Fruit fly (Drosophila melanogaster) whole organism, embryonic: ENCODE data around the gene CG4338.

Source experiments
- Atf6 ChIP-seq: fragments of 200-800 bp; sonication (Bioruptor generic); IDR thresholded peaks from 2 replicates; pipeline ENCODE4 v1.3.6; 2022; ENCODE audit warnings: missing biosample characterization, missing genetic modification characterization
- Awh ChIP-seq: fragments of 200-800 bp; sonication (Bioruptor generic); IDR thresholded peaks from 2 replicates; pipeline ENCODE4, ENCODE4 v1.3.6; 2022; ENCODE audit warnings: missing biosample characterization, missing genetic modification characterization
- Bgb ChIP-seq: fragments of 200-800 bp; sonication (Bioruptor generic); IDR thresholded peaks from 2 replicates; pipeline ENCODE4 v1.3.6; 2022; ENCODE audit warnings: missing biosample characterization, missing genetic modification characterization; ENCODE audit not compliant: partially characterized antibody
- CG10462 ChIP-seq: fragments of 200-800 bp; sonication (Bioruptor generic); optimal IDR thresholded peaks from 2 replicates; lab custom pipeline; 2016; ENCODE audit warnings: missing biosample characterization, missing genetic modification characterization
- CG10565 ChIP-seq: fragments of 200-800 bp; sonication (Bioruptor generic); optimal IDR thresholded peaks from 3 replicates; lab custom pipeline; 2016; ENCODE audit warnings: missing biosample characterization, mild to moderate bottlenecking, missing genetic modification characterization
- CG11093 ChIP-seq: fragments of 200-800 bp; sonication (Bioruptor generic); IDR thresholded peaks from 3 replicates; pipeline ENCODE4 v1.3.6; 2022; ENCODE audit warnings: missing biosample characterization, missing genetic modification characterization
- CG13775 ChIP-seq: fragments of 200-800 bp; sonication (Bioruptor generic); optimal IDR thresholded peaks from 3 replicates; lab custom pipeline; 2017; ENCODE audit warnings: missing biosample characterization, mild to moderate bottlenecking, missing genetic modification characterization
- CG14014 ChIP-seq: fragments of 200-800 bp; sonication (Bioruptor generic); IDR thresholded peaks from 2 replicates; pipeline ENCODE4 v1.3.6; 2022; ENCODE audit warnings: missing biosample characterization, missing genetic modification characterization
- CG14667 ChIP-seq: fragments of 200-800 bp; sonication (Bioruptor generic); IDR thresholded peaks from 2 replicates; pipeline ENCODE4 v1.3.6; 2022; ENCODE audit warnings: missing biosample characterization, missing genetic modification characterization
- CG15601 ChIP-seq: fragments of 200-800 bp; sonication (Bioruptor generic); optimal IDR thresholded peaks from 3 replicates; lab custom pipeline; 2019; ENCODE audit warnings: missing biosample characterization, mild to moderate bottlenecking, missing genetic modification characterization, moderate library complexity
- CG16779 ChIP-seq: fragments of 200-800 bp; sonication (Bioruptor generic); IDR thresholded peaks from 2 replicates; pipeline ENCODE4 v1.3.6; 2022; ENCODE audit warnings: missing biosample characterization, missing genetic modification characterization
- CG17186 ChIP-seq: fragments of 200-800 bp; sonication (Bioruptor generic); optimal IDR thresholded peaks from 3 replicates; lab custom pipeline; 2017; ENCODE audit warnings: missing biosample characterization, missing genetic modification reagents, missing genetic modification characterization
- CG17612 ChIP-seq: fragments of 200-800 bp; sonication (Bioruptor generic); IDR thresholded peaks from 2 replicates; pipeline ENCODE4 v1.3.6; 2022; ENCODE audit warnings: missing biosample characterization, missing genetic modification characterization
- CG18262 ChIP-seq: fragments of 200-800 bp; optimal IDR thresholded peaks from 3 replicates; lab custom pipeline; 2019; ENCODE audit warnings: missing biosample characterization, mild to moderate bottlenecking, missing genetic modification characterization, moderate library complexity
- CG18476 ChIP-seq: fragments of 200-800 bp; sonication (Bioruptor generic); optimal IDR thresholded peaks from 2 replicates; lab custom pipeline; 2016; ENCODE audit warnings: missing biosample characterization, mild to moderate bottlenecking, missing genetic modification characterization
- CG31388 ChIP-seq: fragments of 200-800 bp; sonication (Bioruptor generic); optimal IDR thresholded peaks from 2 replicates; lab custom pipeline; 2016; ENCODE audit warnings: missing biosample characterization, missing genetic modification characterization
- CG42726 ChIP-seq: fragments of 200-800 bp; sonication (Bioruptor generic); IDR thresholded peaks from 2 replicates; pipeline ENCODE4 v1.3.6; 2022; ENCODE audit warnings: missing biosample characterization, missing genetic modification characterization; ENCODE audit not compliant: partially characterized antibody
- CG6683 ChIP-seq: fragments of 200-800 bp; sonication (Bioruptor generic); optimal IDR thresholded peaks from 2 replicates; lab custom pipeline; 2017; ENCODE audit warnings: missing biosample characterization, mild to moderate bottlenecking, missing genetic modification characterization, missing genetic modification reagents
- CG7357 ChIP-seq: fragments of 200-800 bp; sonication (Bioruptor generic); IDR thresholded peaks from 3 replicates; pipeline ENCODE4 v1.3.6; 2022; ENCODE audit warnings: missing biosample characterization, missing genetic modification characterization
- CG7372 ChIP-seq: fragments of 200-800 bp; sonication (Bioruptor generic); IDR thresholded peaks from 2 replicates; pipeline ENCODE4 v1.3.6; 2022; ENCODE audit warnings: missing biosample characterization, missing genetic modification characterization
- CG7928 ChIP-seq: fragments of 200-800 bp; sonication (Bioruptor generic); optimal IDR thresholded peaks from 2 replicates; lab custom pipeline; 2017; ENCODE audit warnings: missing biosample characterization, mild to moderate bottlenecking, missing genetic modification characterization
- CG7987 ChIP-seq: fragments of 200-800 bp; sonication (Bioruptor generic); optimal IDR thresholded peaks from 2 replicates; lab custom pipeline; 2018; ENCODE audit warnings: missing biosample characterization, mild to moderate bottlenecking, missing genetic modification characterization, moderate library complexity
- Camta ChIP-seq: fragments of 200-800 bp; sonication (Bioruptor generic); optimal IDR thresholded peaks from 2 replicates; lab custom pipeline; 2016; ENCODE audit warnings: missing biosample characterization, missing genetic modification characterization
- CkIIα-i1 ChIP-seq: fragments of 200-800 bp; sonication (Bioruptor generic); IDR thresholded peaks from 2 replicates; pipeline ENCODE4 v1.3.6; 2022; ENCODE audit warnings: missing biosample characterization, missing genetic modification characterization
- Doc3 ChIP-seq: fragments of 200-800 bp; sonication (Bioruptor generic); IDR thresholded peaks from 3 replicates; pipeline ENCODE4 v1.3.6; 2022; ENCODE audit warnings: missing biosample characterization, missing genetic modification characterization; ENCODE audit not compliant: partially characterized antibody
- E2f2 ChIP-seq: fragments of 200-800 bp; sonication (Bioruptor generic); IDR thresholded peaks from 2 replicates; pipeline ENCODE4 v1.3.6; 2022; ENCODE audit warnings: missing biosample characterization, missing genetic modification characterization
- ERR ChIP-seq: fragments of 200-800 bp; sonication (Bioruptor generic); optimal IDR thresholded peaks from 2 replicates; lab custom pipeline; 2016; ENCODE audit warnings: missing biosample characterization, missing genetic modification characterization
- HLH54F ChIP-seq: fragments of 200-800 bp; sonication (Bioruptor generic); optimal IDR thresholded peaks from 3 replicates; lab custom pipeline; 2016; ENCODE audit warnings: missing biosample characterization, missing genetic modification characterization
- HmgZ ChIP-seq: fragments of 200-800 bp; sonication (Bioruptor generic); optimal IDR thresholded peaks from 2 replicates; lab custom pipeline; 2018; ENCODE audit warnings: missing biosample characterization, mild to moderate bottlenecking, missing genetic modification characterization
- Spps ChIP-seq: fragments of 200-800 bp; sonication (Bioruptor generic); optimal IDR thresholded peaks from 2 replicates; lab custom pipeline; 2018; ENCODE audit warnings: missing biosample characterization, mild to moderate bottlenecking, missing genetic modification characterization
- aop ChIP-seq: fragments of 200-800 bp; sonication (Bioruptor generic); IDR thresholded peaks from 2 replicates; pipeline ENCODE4 v1.3.6; 2022; ENCODE audit warnings: missing biosample characterization, missing genetic modification characterization
- bbx ChIP-seq: fragments of 200-800 bp; sonication (Bioruptor generic); IDR thresholded peaks from 2 replicates; pipeline ENCODE4 v1.3.6; 2022; ENCODE audit warnings: missing biosample characterization, missing genetic modification characterization; ENCODE audit not compliant: partially characterized antibody
- bigmax ChIP-seq: fragments of 200-800 bp; sonication (Bioruptor generic); optimal IDR thresholded peaks from 2 replicates; lab custom pipeline; 2018; ENCODE audit warnings: missing biosample characterization, mild to moderate bottlenecking, missing genetic modification characterization
- bsh ChIP-seq, 2 experiments: fragments of 200-800 bp; sonication (Bioruptor generic); optimal IDR thresholded peaks; 2 replicates each; lab custom pipeline; 2017 to 2018; ENCODE audit warnings: mild to moderate bottlenecking in 2 of 2, missing biosample characterization in 2 of 2, missing genetic modification characterization in 2 of 2, moderate library complexity in 1 of 2
- cad ChIP-seq: fragments of >200 bp; optimal IDR thresholded peaks from 2 replicates; lab custom pipeline; 2017; ENCODE audit warnings: missing biosample characterization, missing genetic modification characterization
- chm ChIP-seq: fragments of 200-800 bp; sonication (Bioruptor generic); IDR thresholded peaks from 2 replicates; pipeline ENCODE4 v1.3.6; 2022; ENCODE audit warnings: missing biosample characterization, missing genetic modification characterization
- cwo ChIP-seq: fragments of 200-800 bp; sonication (Bioruptor generic); optimal IDR thresholded peaks from 3 replicates; lab custom pipeline; 2017; ENCODE audit warnings: missing biosample characterization, missing genetic modification characterization, mild to moderate bottlenecking, moderate library complexity, missing genetic modification reagents
- eve ChIP-seq, 2 experiments: fragments of >200 bp; optimal IDR thresholded peaks; 2 replicates each; lab custom pipeline; 2017; ENCODE audit warnings: missing biosample characterization in 2 of 2, missing genetic modification characterization in 2 of 2
- fd96Cb ChIP-seq: fragments of 200-800 bp; sonication (Bioruptor generic); optimal IDR thresholded peaks from 2 replicates; lab custom pipeline; 2018; ENCODE audit warnings: missing biosample characterization, mild to moderate bottlenecking, missing genetic modification characterization, moderate library complexity
- fu2 ChIP-seq: fragments of 200-800 bp; sonication (Bioruptor generic); optimal IDR thresholded peaks from 2 replicates; lab custom pipeline; 2016; ENCODE audit warnings: missing biosample characterization, missing genetic modification characterization
- ind ChIP-seq: fragments of 200-800 bp; sonication (Bioruptor generic); optimal IDR thresholded peaks from 3 replicates; lab custom pipeline; 2016; ENCODE audit warnings: missing biosample characterization, missing genetic modification characterization
- mam ChIP-seq: fragments of 200-800 bp; sonication (Bioruptor generic); optimal IDR thresholded peaks from 3 replicates; lab custom pipeline; 2016; ENCODE audit warnings: missing biosample characterization, missing genetic modification characterization
- p53 ChIP-seq: fragments of 200-800 bp; sonication (Bioruptor generic); optimal IDR thresholded peaks from 2 replicates; lab custom pipeline; 2016; ENCODE audit warnings: missing biosample characterization, missing genetic modification characterization
- phol ChIP-seq: fragments of 200-800 bp; sonication (Bioruptor generic); optimal IDR thresholded peaks from 3 replicates; lab custom pipeline; 2018; ENCODE audit warnings: missing biosample characterization, mild to moderate bottlenecking, missing genetic modification characterization, moderate library complexity
- ranshi ChIP-seq: fragments of 200-800 bp; sonication (Bioruptor generic); IDR thresholded peaks from 2 replicates; pipeline ENCODE4 v1.3.6; 2022; ENCODE audit warnings: missing biosample characterization, missing genetic modification characterization
- sim ChIP-seq: fragments of 200-800 bp; sonication (Bioruptor generic); IDR thresholded peaks from 2 replicates; pipeline ENCODE4 v1.3.6; 2022; ENCODE audit warnings: missing biosample characterization, missing genetic modification characterization
- sob ChIP-seq: fragments of 200-800 bp; sonication (Bioruptor generic); IDR thresholded peaks from 2 replicates; pipeline ENCODE4 v1.3.6; 2022; ENCODE audit warnings: missing biosample characterization, missing genetic modification characterization
- sr ChIP-seq: fragments of 200-800 bp; sonication (Bioruptor generic); IDR thresholded peaks from 3 replicates; pipeline ENCODE4 v1.3.6; 2022; ENCODE audit warnings: missing biosample characterization, missing genetic modification characterization
- tx ChIP-seq: fragments of 200-800 bp; sonication (Bioruptor generic); optimal IDR thresholded peaks from 2 replicates; lab custom pipeline; 2016; ENCODE audit warnings: missing biosample characterization, missing genetic modification characterization
- vnd ChIP-seq: fragments of 200-800 bp; sonication (Bioruptor generic); IDR thresholded peaks from 3 replicates; pipeline ENCODE4 v1.3.6; 2022; ENCODE audit warnings: missing biosample characterization, missing genetic modification characterization; ENCODE audit not compliant: partially characterized antibody

Gene CG4338

DNA sequence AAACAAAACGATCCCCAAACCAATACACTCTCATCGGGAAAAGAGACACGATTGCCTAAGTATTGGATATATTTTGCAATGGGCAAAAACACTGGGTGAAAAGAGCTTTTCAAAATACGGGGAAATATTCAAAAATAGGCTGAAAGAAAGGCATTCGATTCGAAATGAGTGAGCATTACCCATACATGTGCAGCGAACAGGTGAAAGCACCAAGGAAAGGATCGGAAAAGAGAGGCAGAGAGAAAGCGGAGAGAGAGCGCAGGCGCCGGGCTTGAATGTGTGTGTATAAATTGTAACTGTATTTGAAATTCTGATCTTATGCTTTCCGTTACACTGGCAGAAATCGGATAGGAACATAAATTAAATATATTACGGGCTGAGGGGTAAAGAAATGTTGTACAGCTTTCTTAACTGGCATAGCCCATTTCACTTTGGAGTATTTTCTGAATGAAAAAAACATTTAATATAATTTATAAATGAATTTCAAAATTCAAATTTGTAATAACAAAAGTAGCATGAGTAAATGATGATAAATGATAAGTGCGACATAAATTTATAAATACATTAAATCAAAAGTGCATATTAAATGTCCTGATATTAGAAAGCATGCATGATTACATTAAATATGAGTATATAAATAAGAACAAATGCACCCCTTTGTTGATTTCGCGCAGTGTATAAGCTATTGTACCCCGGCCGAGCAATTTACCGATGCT, 5.5 kb downstream of the CG4338 start (continued):
- TF ChIP-seq bsh (GFP tag; optimal IDR thresholded peaks at IDR 0.05; lab: Kevin White, UChicago) (peak in 1 of 2 experiments; percentile 71), CG7987 (GFP tag; lab: Kevin White, UChicago) (no peak), CkIIα-i1 (no peak), cad (GFP tag; lab: Kevin White, UChicago) (no peak), fu2 (GFP tag; lab: Kevin White, UChicago) (no peak), CG17612 (GFP tag; lab: Robert Waterston, UW) (no peak), CG15601 (tag; lab: Kevin White, UChicago) (no peak), vnd (no peak), aop (GFP tag; lab: Robert Waterston, UW) (no peak), fd96Cb (tag; lab: Kevin White, UChicago) (peak; percentile 78), CG7357 (GFP tag; lab: Robert Waterston, UW) (no peak), CG17186 (GFP tag; lab: Kevin White, UChicago) (no peak), HmgZ (tag; lab: Kevin White, UChicago) (no peak), CG14014 (GFP tag; lab: Robert Waterston, UW) (no peak; the same call in 1 of the 2 replicates), ind (GFP tag; lab: Kevin White, UChicago) (peak; percentile 63), CG10462 (peak; percentile 43), CG18262 (peak; percentile 92), CG42726 (no peak), p53 (GFP tag; lab: Kevin White, UChicago) (no peak), Doc3 (GFP tag; lab: Robert Waterston, UW) (no peak), mam (GFP tag; lab: Kevin White, UChicago) (peak; percentile 2), eve (GFP tag; optimal IDR thresholded peaks at IDR 0.05; lab: Kevin White, UChicago) (no peak), sim (peak; percentile 36; the same call in 1 of the 2 replicates), CG14667 (GFP tag; lab: Robert Waterston, UW) (peak; percentile 35; the same call in 1 of the 2 replicates), bbx (GFP tag; lab: Robert Waterston, UW) (no peak), sr (GFP tag; lab: Robert Waterston, UW) (no peak), Spps (tag; lab: Kevin White, UChicago) (peak; percentile 44), cwo (GFP tag; lab: Kevin White, UChicago) (peak; percentile 27), bigmax (no peak), ranshi (GFP tag; lab: Robert Waterston, UW) (0 out of 2 replicates have a peak, but pooled peaks have one; percentile 33), Atf6 (GFP tag; lab: Robert Waterston, UW) (no peak), CG10565 (no peak), Bgb (GFP tag; lab: Robert Waterston, UW) (no peak), sob (0 out of 2 replicates have a peak, but pooled peaks have one; percentile 34), CG31388 (GFP tag; lab: Kevin White, UChicago) (no peak), chm (no peak), CG16779 (GFP tag; lab: Robert Waterston, UW) (no peak), tx (no peak), CG6683 (GFP tag; lab: Kevin White, UChicago) (no peak), CG13775 (GFP tag; lab: Kevin White, UChicago) (peak; percentile 80), CG7928 (no peak), Awh (no peak), phol (tag; lab: Kevin White, UChicago) (peak; percentile 89), CG11093 (GFP tag; lab: Robert Waterston, UW) (no peak), CG18476 (GFP tag; lab: Kevin White, UChicago) (peak; percentile 42), ERR (no peak), CG7372 (GFP tag; lab: Robert Waterston, UW) (0 out of 2 replicates have a peak, but pooled peaks have one; percentile 25), E2f2 (GFP tag; lab: Robert Waterston, UW) (peak; percentile 38; the same call in 1 of the 2 replicates), HLH54F (GFP tag; lab: Kevin White, UChicago) (no peak), Camta (GFP tag; lab: Kevin White, UChicago) (peak; percentile 40)
